Worm (Caenorhabditis elegans) whole organism, young adult: ENCODE results near the gene srxa-13.

Experiments
- B0019.2 ChIP-seq: fragments of 200-800 bp; sonication (Bioruptor generic); conservative IDR thresholded peaks from 2 replicates; pipeline ENCODE4 v1.3.6; 2022; ENCODE audit warnings: missing genetic modification reagents, missing genetic modification characterization, missing compliant biosample characterization
- B0035.1 ChIP-seq: sonication (generic microtip); optimal IDR thresholded peaks from 2 replicates; lab custom pipeline; 2016; ENCODE audit warnings: missing genetic modification characterization, mild to moderate bottlenecking, missing compliant biosample characterization, missing genotype, missing genetic modification reagents
- D2030.7 ChIP-seq: fragments of 200-800 bp; sonication (Bioruptor generic); IDR thresholded peaks from 2 replicates; pipeline ENCODE4 v1.3.6; 2022; ENCODE audit warnings: missing genetic modification reagents, missing genetic modification characterization, missing compliant biosample characterization
- F10E7.11 ChIP-seq: sonication (generic microtip); optimal IDR thresholded peaks from 2 replicates; lab custom pipeline; 2017; ENCODE audit warnings: mild to moderate bottlenecking, missing genetic modification characterization, moderate library complexity, missing compliant biosample characterization
- F23B12.7 ChIP-seq: sonication (generic microtip); optimal IDR thresholded peaks from 2 replicates; lab custom pipeline; 2017; ENCODE audit warnings: missing genetic modification characterization, mild to moderate bottlenecking, missing compliant biosample characterization, antibody characterized with exemption, moderate library complexity; ENCODE audit not compliant: insufficient read depth
- F49E8.2 ChIP-seq: sonication (generic microtip); optimal IDR thresholded peaks from 3 replicates; lab custom pipeline; 2017; ENCODE audit warnings: missing genetic modification characterization, mild to moderate bottlenecking, missing compliant biosample characterization, antibody characterized with exemption, moderate library complexity; ENCODE audit not compliant: insufficient read depth
- F55B11.4 ChIP-seq: sonication (generic microtip); optimal IDR thresholded peaks from 2 replicates; lab custom pipeline; 2016; ENCODE audit warnings: missing compliant biosample characterization, missing genetic modification characterization, borderline replicate concordance; ENCODE audit not compliant: insufficient read depth
- F57A8.1 ChIP-seq: fragments of 200-800 bp; sonication (Bioruptor generic); optimal IDR thresholded peaks from 2 replicates; lab custom pipeline; 2018; ENCODE audit warnings: mild to moderate bottlenecking, missing genetic modification characterization, moderate library complexity, missing compliant biosample characterization
- F57C9.4 ChIP-seq: sonication (generic microtip); optimal IDR thresholded peaks from 2 replicates; lab custom pipeline; 2017; ENCODE audit warnings: mild to moderate bottlenecking, missing genetic modification characterization, missing compliant biosample characterization
- K11D2.4 ChIP-seq: fragments of 200-800 bp; sonication (Bioruptor generic); IDR thresholded peaks from 2 replicates; pipeline ENCODE4 v1.3.6; 2022; ENCODE audit warnings: missing genetic modification reagents, missing genetic modification characterization, missing compliant biosample characterization
- K12H6.12 ChIP-seq: fragments of 200-800 bp; sonication (Bioruptor generic); optimal IDR thresholded peaks from 2 replicates; lab custom pipeline; 2018; ENCODE audit warnings: mild to moderate bottlenecking, missing genetic modification characterization, missing compliant biosample characterization
- Y53F4B.3 ChIP-seq: fragments of 200-800 bp; sonication (Bioruptor generic); IDR thresholded peaks from 2 replicates; pipeline ENCODE4 v1.3.6; 2022; ENCODE audit warnings: missing genetic modification reagents, missing genetic modification characterization, missing compliant biosample characterization
- aptf-2 ChIP-seq: fragments of 200-800 bp; sonication (Bioruptor generic); conservative IDR thresholded peaks from 2 replicates; pipeline ENCODE4 v1.3.6; 2022; ENCODE audit warnings: missing genetic modification reagents, missing genetic modification characterization, missing compliant biosample characterization
- aptf-3 ChIP-seq: fragments of 200-800 bp; sonication (Bioruptor generic); IDR thresholded peaks from 2 replicates; pipeline ENCODE4 v1.3.6; 2022; ENCODE audit warnings: missing genetic modification characterization, missing compliant biosample characterization
- atf-7 ChIP-seq: sonication (generic microtip); optimal IDR thresholded peaks from 2 replicates; lab custom pipeline; 2017; ENCODE audit warnings: mild to moderate bottlenecking, missing genetic modification characterization, missing compliant biosample characterization
- attf-5 ChIP-seq: fragments of 200-800 bp; sonication (Bioruptor generic); optimal IDR thresholded peaks from 2 replicates; lab custom pipeline; 2018; ENCODE audit warnings: mild to moderate bottlenecking, missing genetic modification characterization, missing compliant biosample characterization
- attf-6 ChIP-seq: fragments of 200-800 bp; sonication (Bioruptor generic); IDR thresholded peaks from 2 replicates; pipeline ENCODE4 v1.3.6; 2022; ENCODE audit warnings: missing genetic modification reagents, missing genetic modification characterization, missing compliant biosample characterization
- bed-2 ChIP-seq: fragments of 200-800 bp; sonication (Bioruptor generic); IDR thresholded peaks from 2 replicates; pipeline ENCODE4 v1.3.6; 2022; ENCODE audit warnings: missing genetic modification reagents, missing genetic modification characterization, missing compliant biosample characterization
- ceh-40 ChIP-seq: fragments of 200-800 bp; sonication (Bioruptor generic); IDR thresholded peaks from 2 replicates; pipeline ENCODE4 v1.3.6; 2022; ENCODE audit warnings: missing genetic modification characterization, missing compliant biosample characterization
- ceh-58 ChIP-seq: fragments of 200-800 bp; sonication (Bioruptor generic); IDR thresholded peaks from 2 replicates; pipeline ENCODE4 v1.3.6; 2022; ENCODE audit warnings: missing genetic modification characterization, missing compliant biosample characterization
- ceh-79 ChIP-seq: sonication (generic microtip); optimal IDR thresholded peaks from 2 replicates; lab custom pipeline; 2017; ENCODE audit warnings: mild to moderate bottlenecking, missing genetic modification characterization, missing compliant biosample characterization
- chd-7 ChIP-seq: sonication (generic microtip); optimal IDR thresholded peaks from 2 replicates; lab custom pipeline; 2016; ENCODE audit warnings: mild to moderate bottlenecking, missing genetic modification characterization, moderate library complexity, missing compliant biosample characterization
- dox-1 ChIP-seq: fragments of 200-800 bp; sonication (Bioruptor generic); IDR thresholded peaks from 2 replicates; pipeline ENCODE4 v1.3.6; 2022; ENCODE audit warnings: missing genetic modification reagents, missing genetic modification characterization, missing compliant biosample characterization
- egrh-3 ChIP-seq: fragments of 200-800 bp; sonication (Bioruptor generic); IDR thresholded peaks from 2 replicates; pipeline ENCODE4 v1.3.6; 2022; ENCODE audit warnings: missing genetic modification reagents, missing genetic modification characterization, missing compliant biosample characterization
- ekl-4 ChIP-seq: fragments of 200-800 bp; sonication (Bioruptor generic); IDR thresholded peaks from 2 replicates; pipeline ENCODE4 v1.3.6; 2022; ENCODE audit warnings: missing genetic modification reagents, missing genetic modification characterization, missing compliant biosample characterization
- ets-4 ChIP-seq: fragments of 200-800 bp; sonication (Bioruptor generic); optimal IDR thresholded peaks from 2 replicates; lab custom pipeline; 2018; ENCODE audit warnings: mild to moderate bottlenecking, missing genetic modification characterization, missing compliant biosample characterization
- hlh-12 ChIP-seq: sonication (generic microtip); optimal IDR thresholded peaks from 2 replicates; lab custom pipeline; 2016; ENCODE audit warnings: missing genetic modification characterization, missing compliant biosample characterization
- lag-1 ChIP-seq: fragments of 200-800 bp; sonication (Bioruptor generic); IDR thresholded peaks from 2 replicates; pipeline ENCODE4 v1.3.6; 2022; ENCODE audit warnings: missing genetic modification reagents, missing genetic modification characterization, missing compliant biosample characterization
- let-607 ChIP-seq, 2 experiments: fragments of 200-800 bp in 1 of 2; sonication (Bioruptor generic) in 1 of 2; sonication (generic microtip) in 1 of 2; optimal IDR thresholded peaks; 2 replicates each; lab custom pipeline; 2016 to 2018; ENCODE audit warnings: mild to moderate bottlenecking in 2 of 2, missing compliant biosample characterization in 2 of 2, missing genetic modification characterization in 2 of 2, moderate library complexity in 2 of 2, missing genotype in 1 of 2
- lin-35 ChIP-seq, 3 experiments: fragments of 150-350 bp in 2 of 3; sonication (generic microtip) in 1 of 3; optimal IDR thresholded peaks; 2 replicates each; lab custom pipeline; 2014 to 2018; ENCODE audit warnings: missing biosample characterization in 3 of 3, missing genetic modification characterization in 3 of 3, missing genetic modification reagents in 3 of 3
- lin-40 ChIP-seq: sonication (generic microtip); optimal IDR thresholded peaks from 2 replicates; lab custom pipeline; 2016; ENCODE audit warnings: missing genetic modification characterization, mild to moderate bottlenecking, missing compliant biosample characterization, missing genotype, missing genetic modification reagents
- lsl-1 ChIP-seq: fragments of 200-800 bp; sonication (Bioruptor generic); optimal IDR thresholded peaks from 2 replicates; lab custom pipeline; 2018; ENCODE audit warnings: mild to moderate bottlenecking, missing genetic modification characterization, moderate library complexity, missing compliant biosample characterization
- madf-10 ChIP-seq: sonication (generic microtip); optimal IDR thresholded peaks from 2 replicates; lab custom pipeline; 2016; ENCODE audit warnings: mild to moderate bottlenecking, missing genetic modification characterization, missing compliant biosample characterization
- madf-8 ChIP-seq: fragments of 200-800 bp; sonication (Bioruptor generic); conservative IDR thresholded peaks from 2 replicates; pipeline ENCODE4 v1.3.6; 2022; ENCODE audit warnings: missing genetic modification reagents, missing genetic modification characterization, missing compliant biosample characterization
- mcd-1 ChIP-seq: fragments of 200-800 bp; sonication (Bioruptor generic); IDR thresholded peaks from 2 replicates; pipeline ENCODE4 v1.3.6; 2022; ENCODE audit warnings: missing genetic modification reagents, missing genetic modification characterization, missing compliant biosample characterization
- mxl-1 ChIP-seq: sonication (generic microtip); optimal IDR thresholded peaks from 2 replicates; lab custom pipeline; 2016; ENCODE audit warnings: missing genetic modification characterization, missing compliant biosample characterization
- nfya-1 ChIP-seq: sonication (generic microtip); optimal IDR thresholded peaks from 2 replicates; lab custom pipeline; 2017; ENCODE audit warnings: antibody characterized with exemption, missing compliant biosample characterization, missing genetic modification characterization, borderline replicate concordance; ENCODE audit not compliant: insufficient read depth
- nhr-27 ChIP-seq: fragments of 200-800 bp; sonication (Bioruptor generic); optimal IDR thresholded peaks from 2 replicates; lab custom pipeline; 2018; ENCODE audit warnings: mild to moderate bottlenecking, missing genetic modification characterization, moderate library complexity, missing compliant biosample characterization
- nhr-80 ChIP-seq: sonication (generic microtip); optimal IDR thresholded peaks from 2 replicates; lab custom pipeline; 2016; ENCODE audit warnings: missing genetic modification characterization, missing compliant biosample characterization
- nhr-90 ChIP-seq: sonication (generic microtip); optimal IDR thresholded peaks from 2 replicates; lab custom pipeline; 2016; ENCODE audit warnings: missing genotype, mild to moderate bottlenecking, missing genetic modification characterization, missing compliant biosample characterization
- pha-4 ChIP-seq: fragments of 150-350 bp; sonication (generic microtip); optimal IDR thresholded peaks from 2 replicates; lab custom pipeline; 2014; ENCODE audit warnings: missing biosample characterization, missing genetic modification reagents, missing genetic modification characterization
- rec-8 ChIP-seq, 2 experiments: sonication (generic microtip); optimal IDR thresholded peaks; 2 replicates each; lab custom pipeline; 2016; ENCODE audit warnings: mild to moderate bottlenecking in 2 of 2, missing genetic modification characterization in 2 of 2, missing genetic modification reagents in 2 of 2, missing genotype in 2 of 2, missing biosample characterization in 1 of 2, missing compliant biosample characterization in 1 of 2, moderate library complexity in 1 of 2
- rpc-1 ChIP-seq, 2 experiments: fragments of 150-350 bp in 1 of 2; sonication (generic microtip) in 1 of 2; optimal IDR thresholded peaks; 2 replicates each; lab custom pipeline; 2014 to 2018; ENCODE audit warnings: missing biosample characterization in 1 of 2, missing genetic modification characterization in 1 of 2, missing genetic modification reagents in 1 of 2, missing genotype in 1 of 2
- sdz-38 ChIP-seq: sonication (generic microtip); optimal IDR thresholded peaks from 2 replicates; lab custom pipeline; 2016; ENCODE audit warnings: missing genotype, missing genetic modification characterization, missing compliant biosample characterization
- snpc-1.1 ChIP-seq: sonication (generic microtip); optimal IDR thresholded peaks from 2 replicates; lab custom pipeline; 2017; ENCODE audit warnings: missing genetic modification characterization, mild to moderate bottlenecking, missing compliant biosample characterization, antibody characterized with exemption, moderate library complexity, missing genotype, missing genetic modification reagents; ENCODE audit not compliant: insufficient read depth
- tbx-9 ChIP-seq: sonication (generic microtip); optimal IDR thresholded peaks from 2 replicates; lab custom pipeline; 2016; ENCODE audit warnings: borderline replicate concordance, missing genetic modification characterization, inconsistent platforms, missing compliant biosample characterization
- ztf-25 ChIP-seq: fragments of 200-800 bp; sonication (Bioruptor generic); IDR thresholded peaks from 2 replicates; pipeline ENCODE4 v1.3.6; 2022; ENCODE audit warnings: missing genetic modification reagents, missing genetic modification characterization, missing compliant biosample characterization
- ztf-26 ChIP-seq: sonication (generic microtip); optimal IDR thresholded peaks from 2 replicates; lab custom pipeline; 2017; ENCODE audit warnings: missing genetic modification characterization, missing compliant biosample characterization
- ztf-6 ChIP-seq: fragments of 200-800 bp; sonication (Bioruptor generic); IDR thresholded peaks from 2 replicates; pipeline ENCODE4 v1.3.6; 2022; ENCODE audit warnings: missing genetic modification reagents, missing genetic modification characterization, missing compliant biosample characterization

The srxa-13 gene

DNA sequence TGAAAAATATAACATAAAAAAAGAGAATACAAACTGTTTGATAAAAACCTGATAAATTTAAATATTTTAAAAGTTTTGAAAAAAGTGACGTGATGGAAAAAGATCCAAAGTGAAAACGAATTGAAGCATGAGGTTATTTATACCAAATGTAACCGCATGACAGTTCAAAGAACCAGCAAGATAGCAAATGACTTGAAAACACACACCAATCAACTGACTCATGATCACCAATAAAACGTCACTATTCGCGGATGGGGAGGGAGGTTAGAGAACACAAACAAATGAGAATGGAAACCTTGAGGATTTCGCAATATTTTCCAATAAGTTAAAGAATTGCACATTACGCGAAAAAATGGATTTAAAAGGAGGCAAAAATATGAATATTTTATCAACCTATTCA, 20.2 kb upstream of the srxa-13 start, which contains the start of gene C06B3.7 (continued):
- TF ChIP-seq bed-2 (GFP tag; lab: Robert Waterston, UW) (no peak), lag-1 (GFP tag; lab: Robert Waterston, UW) (no peak), nhr-27 (tag; lab: Kevin White, UChicago) (no peak), egrh-3 (no peak), mxl-1 (tag; lab: Kevin White, UChicago) (no peak), sdz-38 (no peak), chd-7 (tag; lab: Kevin White, UChicago) (no peak), attf-5 (GFP tag; lab: Kevin White, UChicago) (peak; percentile 72), ekl-4 (GFP tag; lab: Robert Waterston, UW) (no peak), K12H6.12 (tag; lab: Kevin White, UChicago) (peak; percentile 65), aptf-3 (no peak), snpc-1.1 (no peak), atf-7 (tag; lab: Kevin White, UChicago) (peak; percentile 96), ztf-26 (no peak), ztf-6 (GFP tag; lab: Robert Waterston, UW) (no peak), ceh-79 (no peak), D2030.7 (no peak), F23B12.7 (tag; lab: Kevin White, UChicago) (peak; percentile 14), attf-6 (no peak), madf-10 (tag; lab: Kevin White, UChicago) (peak; percentile 72), F49E8.2 (no peak), B0019.2 (GFP tag; lab: Robert Waterston, UW) (no peak), nhr-80 (tag; lab: Kevin White, UChicago) (peak; percentile 83), lin-40 (tag; lab: Kevin White, UChicago) (peak; percentile 71), aptf-2 (GFP tag; lab: Robert Waterston, UW) (no peak), madf-8 (GFP tag; lab: Robert Waterston, UW) (no peak), ceh-58 (GFP tag; lab: Robert Waterston, UW) (no peak), rec-8 (tag; optimal IDR thresholded peaks at IDR 0.05; lab: Kevin White, UChicago) (no peak), lsl-1 (no peak), F10E7.11 (no peak), F57C9.4 (tag; lab: Kevin White, UChicago) (no peak), mcd-1 (0 out of 2 replicates have a peak, but pooled peaks have one; percentile 27), Y53F4B.3 (no peak), B0035.1 (tag; lab: Kevin White, UChicago) (no peak), K11D2.4 (GFP tag; lab: Robert Waterston, UW) (peak; percentile 45; the same call in 1 of the 2 replicates), ceh-40 (GFP tag; lab: Robert Waterston, UW) (no peak), dox-1 (no peak), pha-4 (tag; lab: Kevin White, UChicago) (peak; percentile 91), nfya-1 (no peak), let-607 (tag; optimal IDR thresholded peaks at IDR 0.05; lab: Kevin White, UChicago) (peak in 1 of 2 experiments; percentile 47)

DNA sequence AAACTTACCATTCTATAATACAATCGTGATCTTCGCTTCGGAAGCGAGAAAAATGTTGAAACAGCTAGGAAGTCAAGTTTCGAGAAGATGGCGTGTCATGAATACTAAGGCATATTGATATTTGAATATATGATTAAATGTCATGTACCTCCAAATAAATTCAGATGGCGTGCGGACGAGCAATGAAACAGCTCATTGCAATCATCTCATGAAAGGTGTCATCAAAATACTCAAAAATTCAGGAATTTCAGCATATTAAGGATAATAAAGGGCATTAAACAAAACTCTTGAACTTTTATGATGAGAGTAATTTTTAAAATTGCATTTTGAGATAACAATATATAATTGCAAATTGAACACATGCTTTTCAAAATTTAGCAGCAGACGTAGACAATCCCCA, 14.2 kb upstream of the srxa-13 start, which contains the start of gene gcy-32:
TSS of gene gcy-32 (minus strand) at position 101 of the 400 bp plus-strand sequence.
- no peak for TF ChIP-seq F57A8.1 (GFP tag; lab: Kevin White, UChicago)
- TF ChIP-seq hlh-12 (tag; lab: Kevin White, UChicago), result no peak
- TF ChIP-seq ets-4, result no peak
- TF ChIP-seq tbx-9, result no peak
- TF ChIP-seq ztf-26, result no peak
- no peak for TF ChIP-seq Y53F4B.3
- TF ChIP-seq ztf-25, result no peak
- no peak for TF ChIP-seq lin-35 (GFP tag; optimal IDR thresholded peaks at IDR 0.05; lab: Kevin White, UChicago)
- no peak for TF ChIP-seq F55B11.4 (tag; lab: Kevin White, UChicago)
- no peak for TF ChIP-seq madf-8 (GFP tag; lab: Robert Waterston, UW)
- no peak for TF ChIP-seq pha-4 (tag; lab: Kevin White, UChicago)
- TF ChIP-seq ceh-58 (GFP tag; lab: Robert Waterston, UW), result no peak
- TF ChIP-seq nhr-90 (tag; lab: Kevin White, UChicago), result no peak
- no peak for TF ChIP-seq rpc-1 (optimal IDR thresholded peaks at IDR 0.05; lab: Kevin White, UChicago)
- TF ChIP-seq rpc-1 (tag; optimal IDR thresholded peaks at IDR 0.05; lab: Kevin White, UChicago), result no peak
